Worm (Caenorhabditis elegans) whole organism, young adult: ENCODE data around the gene zig-2.

Experiments used
- B0261.1 ChIP-seq: sonication (generic microtip); optimal IDR thresholded peaks from 2 replicates; lab custom pipeline; 2016; ENCODE audit warnings: mild to moderate bottlenecking, missing genetic modification characterization, moderate library complexity, missing compliant biosample characterization
- F37B4.10 ChIP-seq: fragments of 200-800 bp; sonication (Bioruptor generic); IDR thresholded peaks from 2 replicates; pipeline ENCODE4 v1.3.6; 2022; ENCODE audit warnings: missing genetic modification characterization, missing compliant biosample characterization
- F39B2.1 ChIP-seq: fragments of 200-800 bp; sonication (Bioruptor generic); IDR thresholded peaks from 2 replicates; pipeline ENCODE4 v1.3.6; 2022; ENCODE audit warnings: missing genetic modification reagents, missing genetic modification characterization, missing compliant biosample characterization
- F57C9.4 ChIP-seq: sonication (generic microtip); optimal IDR thresholded peaks from 2 replicates; lab custom pipeline; 2017; ENCODE audit warnings: mild to moderate bottlenecking, missing genetic modification characterization, missing compliant biosample characterization
- T07F8.4 ChIP-seq: sonication (generic microtip); optimal IDR thresholded peaks from 2 replicates; lab custom pipeline; 2016; ENCODE audit warnings: mild to moderate bottlenecking, missing genetic modification characterization, moderate library complexity, missing compliant biosample characterization
- T26A5.8 ChIP-seq: sonication (generic microtip); optimal IDR thresholded peaks from 2 replicates; lab custom pipeline; 2016; ENCODE audit warnings: missing genetic modification characterization, missing compliant biosample characterization
- Y67H2A.10 ChIP-seq: fragments of 200-800 bp; sonication (Bioruptor generic); conservative IDR thresholded peaks from 2 replicates; pipeline ENCODE4 v1.3.6; 2022; ENCODE audit warnings: missing genetic modification reagents, missing genetic modification characterization, missing compliant biosample characterization
- akir-1 ChIP-seq: fragments of 200-800 bp; sonication (Bioruptor generic); optimal IDR thresholded peaks from 2 replicates; lab custom pipeline; 2018; ENCODE audit warnings: mild to moderate bottlenecking, missing genetic modification characterization, moderate library complexity, missing compliant biosample characterization
- attf-6 ChIP-seq: fragments of 200-800 bp; sonication (Bioruptor generic); IDR thresholded peaks from 2 replicates; pipeline ENCODE4 v1.3.6; 2022; ENCODE audit warnings: missing genetic modification reagents, missing genetic modification characterization, missing compliant biosample characterization
- cebp-2 ChIP-seq: fragments of 200-800 bp; sonication (Bioruptor generic); IDR thresholded peaks from 2 replicates; pipeline ENCODE4 v1.3.6; 2022; ENCODE audit warnings: missing genetic modification characterization, missing compliant biosample characterization
- die-1 ChIP-seq: sonication (generic microtip); optimal IDR thresholded peaks from 2 replicates; lab custom pipeline; 2016; ENCODE audit warnings: missing genotype, mild to moderate bottlenecking, missing genetic modification characterization, missing compliant biosample characterization
- dox-1 ChIP-seq: fragments of 200-800 bp; sonication (Bioruptor generic); IDR thresholded peaks from 2 replicates; pipeline ENCODE4 v1.3.6; 2022; ENCODE audit warnings: missing genetic modification reagents, missing genetic modification characterization, missing compliant biosample characterization
- egl-44 ChIP-seq: fragments of 200-800 bp; sonication (Bioruptor generic); IDR thresholded peaks from 2 replicates; pipeline ENCODE4 v1.3.6; 2022; ENCODE audit warnings: missing genetic modification reagents, missing genetic modification characterization, missing compliant biosample characterization
- hmg-20 ChIP-seq: fragments of 200-800 bp; sonication (Bioruptor generic); IDR thresholded peaks from 2 replicates; pipeline ENCODE4 v1.3.6; 2022; ENCODE audit warnings: missing genetic modification reagents, missing genetic modification characterization, missing compliant biosample characterization
- let-526 ChIP-seq: fragments of 200-800 bp; sonication (Bioruptor generic); IDR thresholded peaks from 2 replicates; pipeline ENCODE4 v1.3.6; 2022; ENCODE audit warnings: missing genetic modification reagents, missing genetic modification characterization, missing compliant biosample characterization
- nhr-80 ChIP-seq: sonication (generic microtip); optimal IDR thresholded peaks from 2 replicates; lab custom pipeline; 2016; ENCODE audit warnings: missing genetic modification characterization, missing compliant biosample characterization
- rcor-1 ChIP-seq: fragments of 200-800 bp; sonication (Bioruptor generic); IDR thresholded peaks from 2 replicates; pipeline ENCODE4 v1.3.6; 2022; ENCODE audit warnings: missing genetic modification reagents, missing genetic modification characterization, missing compliant biosample characterization
- unc-130 ChIP-seq: sonication (generic microtip); optimal IDR thresholded peaks from 2 replicates; lab custom pipeline; 2016; ENCODE audit warnings: missing genetic modification reagents, missing genetic modification characterization, missing compliant biosample characterization
- ztf-26 ChIP-seq: sonication (generic microtip); optimal IDR thresholded peaks from 2 replicates; lab custom pipeline; 2017; ENCODE audit warnings: missing genetic modification characterization, missing compliant biosample characterization

The zig-2 gene

DNA sequence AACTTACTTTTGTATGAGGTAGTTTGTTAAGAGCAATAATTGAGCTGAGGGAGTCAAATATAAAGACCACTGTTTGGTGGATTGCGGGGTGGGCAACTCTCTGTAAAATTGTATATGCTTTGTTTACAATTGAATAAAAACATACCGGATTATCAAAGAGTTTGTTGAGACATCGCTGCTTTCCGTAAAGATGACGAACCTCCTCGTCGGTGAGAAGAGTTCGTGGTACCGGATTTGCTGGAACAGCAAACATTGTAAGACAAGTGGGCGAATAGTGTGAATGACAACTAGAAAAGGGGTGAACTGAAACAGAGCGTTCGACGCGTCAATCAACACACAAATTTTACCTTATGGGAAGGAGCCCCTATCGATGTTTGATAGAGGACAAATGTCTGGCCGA, 44.8 kb downstream of the zig-2 start, which contains the start of gene W06D11.2:
Gene W06D11.2 (minus strand): TSS at position 339 of the 400 bp plus-strand sequence.
- TF ChIP-seq F57C9.4 (tag; lab: Kevin White, UChicago) (no peak), die-1 (tag; lab: Kevin White, UChicago) (no peak), attf-6 (GFP tag; lab: Robert Waterston, UW) (no peak), ztf-26 (tag; lab: Kevin White, UChicago) (no peak), F37B4.10 (GFP tag; lab: Robert Waterston, UW) (no peak), B0261.1 (tag; lab: Kevin White, UChicago) (no peak), egl-44 (GFP tag; lab: Robert Waterston, UW) (no peak), nhr-80 (tag; lab: Kevin White, UChicago) (no peak), unc-130 (GFP tag; lab: Kevin White, UChicago) (no peak)

ce11 chrX:12294263-12294662, 47.0 kb downstream of the zig-2 start, which contains the start of gene W06D11.1:
W06D11.1 (plus strand) TSS chrX:12294563.
- TF ChIP-seq cebp-2 (GFP tag; lab: Robert Waterston, UW) (no peak), rcor-1 (GFP tag; lab: Robert Waterston, UW) (no peak), F39B2.1 (GFP tag; lab: Robert Waterston, UW) (no peak), let-526 (GFP tag; lab: Robert Waterston, UW) (no peak), akir-1 (GFP tag; lab: Kevin White, UChicago) (no peak), Y67H2A.10 (GFP tag; lab: Robert Waterston, UW) (no peak), hmg-20 (GFP tag; lab: Robert Waterston, UW) (no peak), dox-1 (GFP tag; lab: Robert Waterston, UW) (no peak)

DNA sequence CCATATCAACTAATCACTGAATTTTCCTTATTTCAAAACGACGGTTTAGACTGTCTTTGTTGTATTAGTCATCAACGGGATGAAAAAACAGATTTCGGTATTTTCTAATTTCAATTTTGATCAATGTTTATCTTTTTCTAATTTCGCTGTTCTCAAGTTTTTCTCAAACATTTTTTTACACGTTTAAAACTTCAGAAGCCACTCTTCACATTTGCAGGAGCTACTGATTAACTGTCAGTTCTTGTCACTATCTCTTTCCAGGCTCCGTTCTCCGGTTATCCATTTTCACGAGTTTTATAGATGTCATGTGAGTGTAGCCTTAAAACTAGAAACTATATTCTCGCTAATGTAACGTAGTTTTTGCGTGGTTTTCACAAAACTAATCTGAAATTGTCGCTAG, 50.7 kb downstream of the zig-2 start, which contains the start of gene C04B4.4:
Gene C04B4.4 (plus strand): TSS at position 301 of the 400 bp plus-strand sequence.
- TF ChIP-seq T07F8.4 (tag; lab: Kevin White, UChicago) (no peak), attf-6 (GFP tag; lab: Robert Waterston, UW) (no peak), T26A5.8 (tag; lab: Kevin White, UChicago) (no peak)
